Fruit fly (Drosophila melanogaster): ENCODE results near the gene ome.

DNA sequence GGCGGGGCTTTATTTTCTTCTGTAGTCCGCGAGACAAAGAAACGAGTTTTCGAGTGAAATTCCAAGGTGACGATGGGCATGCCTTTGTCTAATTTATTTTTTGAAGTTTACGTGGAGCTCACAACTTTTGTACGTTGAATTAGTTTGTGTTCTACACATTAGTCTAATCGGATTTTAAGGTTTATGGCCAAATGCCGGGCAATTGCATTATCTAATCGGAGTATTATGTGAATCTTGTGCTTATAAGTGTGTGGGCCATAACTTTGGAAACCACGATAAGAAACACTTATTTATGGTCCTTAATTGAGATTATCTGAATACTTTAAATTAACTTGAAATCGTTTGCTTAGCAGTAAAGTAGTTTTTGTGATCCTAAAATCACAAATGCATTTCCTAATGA, 40.2 kb downstream of the ome start:
- no peak for TF ChIP-seq CG10348 (GFP tag; IDR thresholded peaks at IDR 0.05)
- no peak for TF ChIP-seq CG17806 (tag; optimal IDR thresholded peaks at IDR 0.05)
- TF ChIP-seq Pif1A (GFP tag; optimal IDR thresholded peaks at IDR 0.05): no peak
- TF ChIP-seq CG4496 (GFP tag; IDR thresholded peaks at IDR 0.05): no peak
- no peak for TF ChIP-seq Pif1B (GFP tag; optimal IDR thresholded peaks at IDR 0.05)
- TF ChIP-seq CG15710 (tag; optimal IDR thresholded peaks at IDR 0.05): no peak
- no peak for TF ChIP-seq Snoo (tag; optimal IDR thresholded peaks at IDR 0.05)
- no peak for TF ChIP-seq CG12605 (GFP tag; IDR thresholded peaks at IDR 0.05)
- TF ChIP-seq rn (GFP tag; IDR thresholded peaks at IDR 0.05): no peak
- TF ChIP-seq fd96Ca (GFP tag; IDR thresholded peaks at IDR 0.05): no peak
- TF ChIP-seq CG13204 (GFP tag; optimal IDR thresholded peaks at IDR 0.05): no peak
